Fruit fly (Drosophila melanogaster): ENCODE data around the gene CG32579.

CG32579 gene

dm6 chrX:16350062-16350461 lies 27.0 kb downstream of the CG32579 start, which contains the start of gene sl (continued):
- TF ChIP-seq Ets65A (GFP tag) (peak; percentile 46), hbn (GFP tag; IDR thresholded peaks at IDR 0.05; ENCODE audit: partially characterized antibody) (peak; percentile 49; the same call in 1 of the 2 replicates), row (GFP tag; IDR thresholded peaks at IDR 0.05) (peak; percentile 83), prd (optimal IDR thresholded peaks at IDR 0.05) (no peak), prd (GFP tag; IDR thresholded peaks at IDR 0.05) (no peak), lbe (GFP tag; optimal IDR thresholded peaks at IDR 0.05) (no peak), hkb (optimal IDR thresholded peaks at IDR 0.05) (no peak), hkb (GFP tag; IDR thresholded peaks at IDR 0.05) (no peak), Oli (tag; optimal IDR thresholded peaks at IDR 0.05) (no peak), CG13424 (tag; optimal IDR thresholded peaks at IDR 0.05) (no peak), nmo (GFP tag; optimal IDR thresholded peaks at IDR 0.05) (peak; percentile 22), MESR4 (GFP tag; optimal IDR thresholded peaks at IDR 0.05) (peak; percentile 68), CG1024 (GFP tag; IDR thresholded peaks at IDR 0.05) (peak; percentile 74), CG11560 (tag; IDR thresholded peaks at IDR 0.05) (no peak), CG4617 (GFP tag; optimal IDR thresholded peaks at IDR 0.05; ENCODE audit: borderline replicate concordance) (peak; percentile 54), Rfx (GFP tag; IDR thresholded peaks at IDR 0.05) (peak; percentile 58), CG14667 (GFP tag; IDR thresholded peaks at IDR 0.05) (no peak), trem (tag; optimal IDR thresholded peaks at IDR 0.05) (peak; percentile 30), CG10267 (tag; optimal IDR thresholded peaks at IDR 0.05) (peak; percentile 38), knrl (GFP tag; IDR thresholded peaks at IDR 0.05; ENCODE audit: partially characterized antibody) (peak; percentile 32; the same call in 1 of the 3 replicates), YL-1 (GFP tag; optimal IDR thresholded peaks at IDR 0.05) (peak; percentile 57), wor (GFP tag; IDR thresholded peaks at IDR 0.05) (no peak), lola (GFP tag; optimal IDR thresholded peaks at IDR 0.05) (no peak), pfk (GFP tag; optimal IDR thresholded peaks at IDR 0.05) (no peak), Aef1 (GFP tag; IDR thresholded peaks at IDR 0.05) (no peak), exex (tag; optimal IDR thresholded peaks at IDR 0.05) (no peak)

- TF ChIP-seq CG6254 (GFP tag; optimal IDR thresholded peaks at IDR 0.05): peak; percentile 86
- peak; percentile 96 for TF ChIP-seq sens (GFP tag)
- TF ChIP-seq Dek (tag; optimal IDR thresholded peaks at IDR 0.05): no peak
- peak; percentile 82 for TF ChIP-seq kah (GFP tag; optimal IDR thresholded peaks at IDR 0.05)
- TF ChIP-seq lov (optimal IDR thresholded peaks at IDR 0.05): no peak
- TF ChIP-seq lov (GFP tag; IDR thresholded peaks at IDR 0.05): no peak; the same call in 2 of the 3 replicates
- peak; percentile 88 for TF ChIP-seq CG10147 (GFP tag; optimal IDR thresholded peaks at IDR 0.05)
- TF ChIP-seq CG3838 (GFP tag; optimal IDR thresholded peaks at IDR 0.05): peak; percentile 60
- no peak for TF ChIP-seq CG8478 (optimal IDR thresholded peaks at IDR 0.05)
- TF ChIP-seq CG10565 (GFP tag; optimal IDR thresholded peaks at IDR 0.05): peak; percentile 47
- peak; percentile 88; the same call in 1 of the 2 replicates for TF ChIP-seq seq (GFP tag; IDR thresholded peaks at IDR 0.05)
- TF ChIP-seq otp (GFP tag; IDR thresholded peaks at IDR 0.05): no peak; the same call in 2 of the 3 replicates
- peak; percentile 76 for TF ChIP-seq CG17802 (tag; optimal IDR thresholded peaks at IDR 0.05)
- no peak; the same call in 1 of the 2 replicates for TF ChIP-seq Awh (GFP tag; IDR thresholded peaks at IDR 0.05)
- TF ChIP-seq CG1832 (GFP tag; optimal IDR thresholded peaks at IDR 0.05): no peak
- peak; percentile 87 for TF ChIP-seq CG8281 (tag; optimal IDR thresholded peaks at IDR 0.05)
- no peak; the same call in 1 of the 2 replicates for TF ChIP-seq CG31441 (GFP tag; IDR thresholded peaks at IDR 0.05)
- TF ChIP-seq CG16779 (GFP tag; IDR thresholded peaks at IDR 0.05): no peak; the same call in 1 of the 2 replicates
- TF ChIP-seq CG12391 (tag; optimal IDR thresholded peaks at IDR 0.05): peak; percentile 96
- no peak for TF ChIP-seq CG9797 (GFP tag; optimal IDR thresholded peaks at IDR 0.05)
- no peak for TF ChIP-seq Trl (optimal IDR thresholded peaks at IDR 0.05)
- peak; percentile 51 for TF ChIP-seq Trl (GFP tag; optimal IDR thresholded peaks at IDR 0.05)
- peak; percentile 85 for TF ChIP-seq ewg (GFP tag; optimal IDR thresholded peaks at IDR 0.05)
- TF ChIP-seq dati (GFP tag; IDR thresholded peaks at IDR 0.05): peak; percentile 50; the same call in 1 of the 2 replicates
- peak; percentile 92; the same call in 1 of the 2 replicates for TF ChIP-seq E2f1 (GFP tag; IDR thresholded peaks at IDR 0.05)
- peak; percentile 95 for TF ChIP-seq CG17829 (tag; optimal IDR thresholded peaks at IDR 0.05)
Measured at dm6 chrX:16358670-16359320, 35.7 kb downstream of the CG32579 start, which contains the start of the genes U2af50 and PIG-Q. Gene U2af50 (minus strand): TSS chrX:16359039. Gene PIG-Q (plus strand): TSS chrX:16359143.
